Worm (Caenorhabditis elegans): ENCODE data around the gene efl-3.

Gene efl-3

ce11 chrII:8431954-8432353, 19.5 kb downstream of the efl-3 start, which contains the start of gene acp-2:
acp-2 (minus strand) TSS chrII:8432054.
- no peak for TF ChIP-seq odd-2 (tag; optimal IDR thresholded peaks at IDR 0.05)
- no peak for TF ChIP-seq pha-4 (tag; optimal IDR thresholded peaks at IDR 0.05)
- no peak for TF ChIP-seq ceh-31 (tag; optimal IDR thresholded peaks at IDR 0.05)
- TF ChIP-seq elt-4 (tag; optimal IDR thresholded peaks at IDR 0.05): no peak
- no peak for TF ChIP-seq ceh-22 (tag; optimal IDR thresholded peaks at IDR 0.05)
- TF ChIP-seq unc-3 (GFP tag; conservative IDR thresholded peaks at IDR 0.05): no peak
- TF ChIP-seq unc-3 (tag; optimal IDR thresholded peaks at IDR 0.05): no peak
- no peak for TF ChIP-seq K09A11.1 (tag; optimal IDR thresholded peaks at IDR 0.05; ENCODE audit: insufficient read depth)
- TF ChIP-seq ceh-24 (tag; optimal IDR thresholded peaks at IDR 0.05): no peak
- no peak for TF ChIP-seq ceh-18 (tag; optimal IDR thresholded peaks at IDR 0.05)
- no peak for TF ChIP-seq F13H6.1 (tag; optimal IDR thresholded peaks at IDR 0.05)

ce11 chrII:8435005-8435404, 22.5 kb downstream of the efl-3 start, which contains the start of gene acp-4:
acp-4 (minus strand) TSS chrII:8435105.
- no peak for TF ChIP-seq che-1 (tag; optimal IDR thresholded peaks at IDR 0.05)
- no peak for TF ChIP-seq fkh-10 (GFP tag; optimal IDR thresholded peaks at IDR 0.05)
- no peak for TF ChIP-seq dve-1 (tag; optimal IDR thresholded peaks at IDR 0.05)
- no peak for TF ChIP-seq mec-3 (tag; optimal IDR thresholded peaks at IDR 0.05; ENCODE audit: borderline replicate concordance)
- TF ChIP-seq eyg-1 (tag; optimal IDR thresholded peaks at IDR 0.05): no peak
- TF ChIP-seq ztf-16 (tag; optimal IDR thresholded peaks at IDR 0.05): no peak
- no peak for TF ChIP-seq unc-86 (tag; optimal IDR thresholded peaks at IDR 0.05)
- no peak for TF ChIP-seq C38D4.7 (GFP tag; optimal IDR thresholded peaks at IDR 0.05)
- no peak for TF ChIP-seq ceh-24 (tag; optimal IDR thresholded peaks at IDR 0.05)
- TF ChIP-seq syd-9 (tag; optimal IDR thresholded peaks at IDR 0.05): no peak
- no peak for TF ChIP-seq lim-6 (tag; optimal IDR thresholded peaks at IDR 0.05)

ce11 chrII:8437035-8437434, 24.6 kb downstream of the efl-3 start, which contains the start of gene acp-3:
acp-3 (minus strand) TSS chrII:8437135.
- TF ChIP-seq K02D7.2 (tag; optimal IDR thresholded peaks at IDR 0.05) (no peak), unc-3 (GFP tag; conservative IDR thresholded peaks at IDR 0.05) (no peak), unc-3 (tag; optimal IDR thresholded peaks at IDR 0.05) (no peak), F13H6.1 (tag; optimal IDR thresholded peaks at IDR 0.05) (no peak), ahr-1 (tag; optimal IDR thresholded peaks at IDR 0.05) (no peak), unc-55 (GFP tag; optimal IDR thresholded peaks at IDR 0.05) (no peak), zip-5 (tag; optimal IDR thresholded peaks at IDR 0.05) (no peak), dmd-4 (tag; optimal IDR thresholded peaks at IDR 0.05; ENCODE audit: borderline replicate concordance) (no peak), che-1 (tag; optimal IDR thresholded peaks at IDR 0.05) (no peak), fkh-6 (tag; optimal IDR thresholded peaks at IDR 0.05) (no peak), ceh-45 (GFP tag; IDR thresholded peaks at IDR 0.05) (no peak), pha-4 (tag; optimal IDR thresholded peaks at IDR 0.05) (no peak), K09A11.1 (tag; optimal IDR thresholded peaks at IDR 0.05; ENCODE audit: insufficient read depth) (no peak), lim-6 (tag; optimal IDR thresholded peaks at IDR 0.05) (no peak), ceh-22 (tag; optimal IDR thresholded peaks at IDR 0.05) (no peak), ceh-48 (tag; optimal IDR thresholded peaks at IDR 0.05) (no peak), hlh-30 (tag; optimal IDR thresholded peaks at IDR 0.05; ENCODE audit: insufficient read depth) (no peak), lin-11 (tag; optimal IDR thresholded peaks at IDR 0.05) (no peak), ceh-19 (GFP tag; optimal IDR thresholded peaks at IDR 0.05) (no peak), ceh-2 (tag; optimal IDR thresholded peaks at IDR 0.05) (no peak)

ce11 chrII:8438791-8439287, 26.4 kb downstream of the efl-3 start, which contains the start of gene lips-10:
lips-10 (plus strand) TSS chrII:8439168.
- no peak for TF ChIP-seq pha-4 (tag; optimal IDR thresholded peaks at IDR 0.05)
- no peak for TF ChIP-seq npax-4 (tag; optimal IDR thresholded peaks at IDR 0.05)
- TF ChIP-seq rnt-1 (tag; optimal IDR thresholded peaks at IDR 0.05): no peak
- no peak for TF ChIP-seq sdc-2 (tag; optimal IDR thresholded peaks at IDR 0.05)
- TF ChIP-seq K02D7.2 (tag; optimal IDR thresholded peaks at IDR 0.05): no peak
- TF ChIP-seq ama-1 (optimal IDR thresholded peaks at IDR 0.05): no peak
- no peak for TF ChIP-seq K09A11.1 (tag; optimal IDR thresholded peaks at IDR 0.05; ENCODE audit: insufficient read depth)
- no peak for TF ChIP-seq che-1 (tag; optimal IDR thresholded peaks at IDR 0.05)
- TF ChIP-seq odd-2 (tag; optimal IDR thresholded peaks at IDR 0.05): no peak
- no peak for TF ChIP-seq ahr-1 (tag; optimal IDR thresholded peaks at IDR 0.05)
- no peak for TF ChIP-seq ttx-3 (tag; optimal IDR thresholded peaks at IDR 0.05)
- no peak for TF ChIP-seq ref-2 (tag; optimal IDR thresholded peaks at IDR 0.05)
- TF ChIP-seq ceh-48 (tag; optimal IDR thresholded peaks at IDR 0.05): no peak
